Fruit fly (Drosophila melanogaster): ENCODE measurements around the gene CG4161.

dm6 chr2L:15462998-15463397 is 29.9 kb downstream of the CG4161 start:
- no peak for TF ChIP-seq toe (GFP tag; optimal IDR thresholded peaks at IDR 0.05)
- TF ChIP-seq Crg-1 (GFP tag; optimal IDR thresholded peaks at IDR 0.05) = no peak
- TF ChIP-seq Hr96 (GFP tag; optimal IDR thresholded peaks at IDR 0.05) = no peak
- no peak for TF ChIP-seq Clk (GFP tag; optimal IDR thresholded peaks at IDR 0.05)
- TF ChIP-seq kay (GFP tag; ENCODE audit: borderline replicate concordance) = no peak
- TF ChIP-seq ovo (GFP tag; optimal IDR thresholded peaks at IDR 0.05) = no peak
- no peak for TF ChIP-seq CG1620 (GFP tag; optimal IDR thresholded peaks at IDR 0.05)
- no peak for TF ChIP-seq CG7045 (GFP tag; optimal IDR thresholded peaks at IDR 0.05)
- no peak for TF ChIP-seq Mnt (GFP tag; optimal IDR thresholded peaks at IDR 0.05)
- no peak for TF ChIP-seq CG11617 (GFP tag; optimal IDR thresholded peaks at IDR 0.05)
- no peak for TF ChIP-seq CG33017 (tag; optimal IDR thresholded peaks at IDR 0.05)

Data from whole organism, adult.